Fruit fly (Drosophila melanogaster): ENCODE data around the gene mtDNA-helicase.

The mtDNA-helicase gene

dm6 chr2L:9918020-9918959 lies 25.0 kb upstream of the mtDNA-helicase start, which contains the start of the genes CG5885 and CG4598 (continued):
- TF ChIP-seq CG17568 (GFP tag; optimal IDR thresholded peaks at IDR 0.05) (no peak), Pdp1 (GFP tag; optimal IDR thresholded peaks at IDR 0.05) (peak; percentile 16 to 68), CG8281 (tag; optimal IDR thresholded peaks at IDR 0.05) (no peak), inv (GFP tag; IDR thresholded peaks at IDR 0.05; ENCODE audit: partially characterized antibody) (peak; percentile 58), Awh (GFP tag; IDR thresholded peaks at IDR 0.05) (peak; percentile 78), CG13424 (tag; optimal IDR thresholded peaks at IDR 0.05) (peak; percentile 78), CG4404 (GFP tag; IDR thresholded peaks at IDR 0.05) (no peak), CG17912 (GFP tag; optimal IDR thresholded peaks at IDR 0.05) (peak; percentile 46), CG7271 (tag; optimal IDR thresholded peaks at IDR 0.05) (no peak), phol (tag; optimal IDR thresholded peaks at IDR 0.05) (peak; percentile 69), CG31365 (tag; optimal IDR thresholded peaks at IDR 0.05) (no peak), CG3163 (GFP tag; optimal IDR thresholded peaks at IDR 0.05) (no peak), wek (GFP tag; optimal IDR thresholded peaks at IDR 0.05) (no peak), CG12659 (GFP tag; optimal IDR thresholded peaks at IDR 0.05) (peak; percentile 78), schlank (tag; optimal IDR thresholded peaks at IDR 0.05) (peak; percentile 50), Blimp-1 (GFP tag; optimal IDR thresholded peaks at IDR 0.05) (peak; percentile 46), CG1529 (GFP tag; optimal IDR thresholded peaks at IDR 0.05) (peak; percentile 49), CG13287 (GFP tag; IDR thresholded peaks at IDR 0.05; ENCODE audit: partially characterized antibody) (peak; percentile 80), Rfx (GFP tag; IDR thresholded peaks at IDR 0.05) (peak; percentile 80), Camta (GFP tag; optimal IDR thresholded peaks at IDR 0.05) (no peak), CG6654 (GFP tag; optimal IDR thresholded peaks at IDR 0.05) (no peak), lab (GFP tag; optimal IDR thresholded peaks at IDR 0.05) (peak; percentile 40), CG11504 (tag; optimal IDR thresholded peaks at IDR 0.05) (peak; percentile 84), gro (GFP tag; optimal IDR thresholded peaks at IDR 0.05) (no peak), CG10654 (GFP tag; optimal IDR thresholded peaks at IDR 0.05) (peak; percentile 39), CG11085 (GFP tag; IDR thresholded peaks at IDR 0.05) (no peak), Bdp1 (GFP tag; optimal IDR thresholded peaks at IDR 0.05) (peak; percentile 22), CG10147 (GFP tag; optimal IDR thresholded peaks at IDR 0.05) (peak; percentile 25), CG34376 (GFP tag; optimal IDR thresholded peaks at IDR 0.05) (peak; percentile 3), zen (tag; optimal IDR thresholded peaks at IDR 0.05) (peak; percentile 7), cas (GFP tag; IDR thresholded peaks at IDR 0.05) (no peak), CG17328 (GFP tag; IDR thresholded peaks at IDR 0.05) (peak; percentile 70), pzg (GFP tag; optimal IDR thresholded peaks at IDR 0.05) (peak; percentile 90), CG9727 (GFP tag; optimal IDR thresholded peaks at IDR 0.05) (peak; percentile 57), CG9609 (GFP tag; optimal IDR thresholded peaks at IDR 0.05) (no peak), CG8359 (GFP tag; optimal IDR thresholded peaks at IDR 0.05; ENCODE audit: borderline replicate concordance) (no peak), CG11695 (GFP tag; IDR thresholded peaks at IDR 0.05) (peak; percentile 66; the same call in 2 of the 3 replicates), ap (GFP tag; IDR thresholded peaks at IDR 0.05) (peak; percentile 66), lmd (GFP tag; IDR thresholded peaks at IDR 0.05) (peak; percentile 60; the same call in 1 of the 2 replicates), Max (GFP tag; optimal IDR thresholded peaks at IDR 0.05) (no peak), CG8924 (tag; optimal IDR thresholded peaks at IDR 0.05) (peak; percentile 71), NC2β (GFP tag; optimal IDR thresholded peaks at IDR 0.05) (peak; percentile 44), CG7357 (GFP tag; IDR thresholded peaks at IDR 0.05) (no peak), odd (GFP tag; optimal IDR thresholded peaks at IDR 0.05) (peak; percentile 56), Optix (GFP tag; IDR thresholded peaks at IDR 0.05) (peak; percentile 19; the same call in 1 of the 3 replicates), CG14667 (GFP tag; IDR thresholded peaks at IDR 0.05) (peak; percentile 27; the same call in 1 of the 2 replicates), CG11560 (tag; IDR thresholded peaks at IDR 0.05) (peak; percentile 41; the same call in 1 of the 3 replicates)

Data from whole organism, embryonic.